Fruit fly (Drosophila melanogaster): ENCODE results near the gene santa-maria.

- TF ChIP-seq Myc (optimal IDR thresholded peaks at IDR 0.05), result no peak
- TF ChIP-seq h (optimal IDR thresholded peaks at IDR 0.05), result no peak
- no peak for TF ChIP-seq Sin3A (optimal IDR thresholded peaks at IDR 0.05)
Observed at dm6 chr2L:7398528-7398927, 52.5 kb downstream of the santa-maria start, which contains the start of gene CG5160.

All from Kc167 (cell line).